Worm (Caenorhabditis elegans) whole organism, L4 larva: Measurements from ENCODE around the gene gob-1.
A peak's percentile ranks its signal among the peaks of the same experiment; 100 is the strongest.

Experiments
- F26F4.8 ChIP-seq: fragments of 200-800 bp; sonication (Bioruptor generic); conservative IDR thresholded peaks from 2 replicates; pipeline ENCODE4 v1.3.6; 2022; ENCODE audit warnings: missing genetic modification characterization, missing compliant biosample characterization
- ama-1 ChIP-seq: fragments of 150-350 bp; optimal IDR thresholded peaks from 2 replicates; lab custom pipeline; 2014; ENCODE audit warnings: inconsistent platforms, mixed read lengths
- egl-43 ChIP-seq: fragments of 200-800 bp; sonication (Bioruptor generic); IDR thresholded peaks from 2 replicates; pipeline ENCODE4 v1.3.6; 2022; ENCODE audit warnings: missing genetic modification reagents, missing genetic modification characterization, missing compliant biosample characterization
- lin-15B ChIP-seq: fragments of 150-350 bp; sonication (generic microtip); optimal IDR thresholded peaks from 3 replicates; lab custom pipeline; 2014; ENCODE audit warnings: missing biosample characterization, missing genetic modification characterization
- lsy-2 ChIP-seq, 2 experiments: fragments of 150-350 bp in 1 of 2; sonication (generic microtip) in 1 of 2; optimal IDR thresholded peaks; 2 replicates each; lab custom pipeline; 2014 to 2017; ENCODE audit warnings: missing biosample characterization in 2 of 2, missing genetic modification characterization in 2 of 2
- nhr-42 ChIP-seq: fragments of 200-800 bp; sonication (Bioruptor generic); IDR thresholded peaks from 2 replicates; pipeline ENCODE4 v1.3.6; 2022; ENCODE audit warnings: missing genetic modification characterization, missing compliant biosample characterization
- snpc-1.2 ChIP-seq: fragments of 200-800 bp; sonication (Bioruptor generic); IDR thresholded peaks from 2 replicates; pipeline ENCODE4 v1.3.6; 2022; ENCODE audit warnings: missing genetic modification reagents, missing genetic modification characterization, missing compliant biosample characterization
- unc-62 ChIP-seq, 3 experiments: fragments of 150-350 bp in 1 of 3; sonication (generic microtip); optimal IDR thresholded peaks in 2 of 3; peaks in 1 of 3; 1 replicate in 1 of 3; 2 replicates in 2 of 3; lab custom pipeline; 2014 to 2017; ENCODE audit warnings: missing biosample characterization in 3 of 3, missing genetic modification characterization in 3 of 3, missing genetic modification reagents in 3 of 3, missing genotype in 1 of 3

- TF ChIP-seq F26F4.8 (GFP tag; lab: Robert Waterston, UW) (no peak), snpc-1.2 (GFP tag; lab: Robert Waterston, UW) (no peak), ama-1 (lab: Kevin White, UChicago) (no peak), nhr-42 (no peak), lin-15B (no peak), lsy-2 (tag; optimal IDR thresholded peaks at IDR 0.05; lab: Kevin White, UChicago) (peak in 1 of 2 experiments; percentile 44), unc-62 (GFP tag; optimal IDR thresholded peaks at IDR 0.05 in 1 of 2; lab: Kevin White, UChicago) (peak in 1 of 2 experiments; percentile 81), unc-62 (tag; optimal IDR thresholded peaks at IDR 0.05; lab: Kevin White, UChicago) (no peak), egl-43 (GFP tag; lab: Robert Waterston, UW) (no peak)
These were observed 3.7 kb downstream of the gob-1 start, which contains the start of gene suox-1 for ce11 chrX:15496927-15497605.
